Fruit fly (Drosophila melanogaster) S2 (cell line): ENCODE data around the gene CG31955.

Source experiments
- CG8478 ChIP-seq: fragments of >200 bp; optimal IDR thresholded peaks from 2 replicates; lab custom pipeline; 2018
- CTCF ChIP-seq, 2 experiments: fragments of >200 bp; optimal IDR thresholded peaks; 2 replicates each; lab custom pipeline; 2018

DNA sequence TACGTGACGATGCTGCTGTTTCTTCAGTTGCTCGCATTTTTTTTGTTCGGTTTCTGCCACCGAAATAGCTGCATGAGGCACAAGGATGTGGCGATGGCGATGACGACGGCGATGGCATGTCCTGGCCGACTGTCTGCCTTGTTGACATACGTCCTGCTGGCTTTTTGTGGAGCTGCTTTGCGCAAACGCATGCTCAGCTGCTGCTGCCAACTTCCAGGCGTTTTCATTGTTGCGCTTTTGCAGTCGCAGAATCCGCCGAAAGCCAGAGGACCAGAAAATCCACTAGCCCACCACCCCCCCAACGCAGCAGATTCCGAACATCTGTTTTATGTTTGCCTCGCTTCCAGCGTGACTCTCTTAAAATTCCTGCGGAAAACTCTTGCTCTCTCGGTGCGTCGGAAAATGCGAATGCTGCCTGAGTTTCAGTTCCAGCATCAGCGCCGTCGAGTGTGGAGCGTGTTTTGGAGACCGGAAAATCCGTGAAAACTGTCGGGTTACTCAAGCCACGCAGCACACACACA lies 44.0 kb upstream of the CG31955 start, which contains the start of gene CG43707:
- TF ChIP-seq CTCF (optimal IDR thresholded peaks at IDR 0.05; lab: Kevin White, UChicago): no peak
- TF ChIP-seq CG8478: no peak
